Worm (Caenorhabditis elegans): ENCODE results near the gene D1022.3.

DNA sequence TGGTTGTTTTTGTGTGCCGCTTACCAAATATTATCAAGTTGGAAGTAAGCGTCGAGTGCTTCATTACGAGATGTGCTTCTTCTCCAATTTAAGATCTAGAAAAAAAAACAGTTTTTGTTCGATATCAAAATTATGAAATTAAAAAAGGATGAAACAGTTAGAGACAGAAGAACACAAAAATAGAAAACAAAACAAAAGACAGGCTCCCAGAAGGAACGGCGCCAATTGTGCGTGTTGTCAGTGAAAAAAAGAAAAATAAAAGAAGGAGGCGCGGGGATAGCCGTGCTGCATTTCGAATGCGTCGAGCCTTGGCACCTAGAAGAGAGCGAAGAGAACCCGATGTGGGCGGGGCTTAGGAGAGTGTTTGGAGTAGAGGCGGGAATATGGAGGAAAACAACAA is 9.4 kb upstream of the D1022.3 start, which contains the start of gene sro-1:
- TF ChIP-seq nhr-28 (tag; optimal IDR thresholded peaks at IDR 0.05) (no peak), unc-62 (GFP tag; optimal IDR thresholded peaks at IDR 0.05) (no peak), pha-4 (tag; optimal IDR thresholded peaks at IDR 0.05) (no peak), ztf-11 (tag; optimal IDR thresholded peaks at IDR 0.05) (no peak), nhr-11 (tag; optimal IDR thresholded peaks at IDR 0.05) (no peak), jun-1 (tag; optimal IDR thresholded peaks at IDR 0.05) (no peak), snpc-4 (tag; optimal IDR thresholded peaks at IDR 0.05) (no peak), skn-1 (tag; optimal IDR thresholded peaks at IDR 0.05) (no peak), nhr-23 (tag; optimal IDR thresholded peaks at IDR 0.05) (no peak), lsy-12 (tag; optimal IDR thresholded peaks at IDR 0.05) (no peak)
